Worm (Caenorhabditis elegans) whole organism, midembryonic: Measurements from ENCODE around the gene znf-593.

Experiments
- klf-2 ChIP-seq: fragments of 200-800 bp; sonication (Bioruptor generic); conservative IDR thresholded peaks from 2 replicates; pipeline ENCODE4 v1.3.6; 2022; ENCODE audit warnings: missing genetic modification reagents, missing genetic modification characterization, missing compliant biosample characterization
- ref-1 ChIP-seq: fragments of 200-800 bp; sonication (Bioruptor generic); conservative IDR thresholded peaks from 2 replicates; pipeline ENCODE4 v1.3.6; 2022; ENCODE audit warnings: missing genetic modification reagents, missing genetic modification characterization, missing compliant biosample characterization
- ztf-23 ChIP-seq: fragments of 200-800 bp; sonication (Bioruptor generic); IDR thresholded peaks from 2 replicates; pipeline ENCODE4 v1.3.6; 2022; ENCODE audit warnings: missing genetic modification reagents, missing genetic modification characterization, missing compliant biosample characterization
- ztf-29 ChIP-seq: fragments of 200-800 bp; sonication (Bioruptor generic); IDR thresholded peaks from 2 replicates; pipeline ENCODE4 v1.3.6; 2022; ENCODE audit warnings: missing genetic modification reagents, missing genetic modification characterization, missing compliant biosample characterization

- TF ChIP-seq ref-1 (GFP tag; lab: Robert Waterston, UW), result no peak
- TF ChIP-seq klf-2 (GFP tag; lab: Robert Waterston, UW), result no peak
- TF ChIP-seq ztf-29, result no peak
- TF ChIP-seq ztf-23 (GFP tag; lab: Robert Waterston, UW), result no peak
Measured at ce11 chrIII:11933539-11933938, 15.0 kb upstream of the znf-593 start, which contains the start of gene dolk-1.
